Worm (Caenorhabditis elegans): ENCODE measurements around the gene C35D6.4.

DNA sequence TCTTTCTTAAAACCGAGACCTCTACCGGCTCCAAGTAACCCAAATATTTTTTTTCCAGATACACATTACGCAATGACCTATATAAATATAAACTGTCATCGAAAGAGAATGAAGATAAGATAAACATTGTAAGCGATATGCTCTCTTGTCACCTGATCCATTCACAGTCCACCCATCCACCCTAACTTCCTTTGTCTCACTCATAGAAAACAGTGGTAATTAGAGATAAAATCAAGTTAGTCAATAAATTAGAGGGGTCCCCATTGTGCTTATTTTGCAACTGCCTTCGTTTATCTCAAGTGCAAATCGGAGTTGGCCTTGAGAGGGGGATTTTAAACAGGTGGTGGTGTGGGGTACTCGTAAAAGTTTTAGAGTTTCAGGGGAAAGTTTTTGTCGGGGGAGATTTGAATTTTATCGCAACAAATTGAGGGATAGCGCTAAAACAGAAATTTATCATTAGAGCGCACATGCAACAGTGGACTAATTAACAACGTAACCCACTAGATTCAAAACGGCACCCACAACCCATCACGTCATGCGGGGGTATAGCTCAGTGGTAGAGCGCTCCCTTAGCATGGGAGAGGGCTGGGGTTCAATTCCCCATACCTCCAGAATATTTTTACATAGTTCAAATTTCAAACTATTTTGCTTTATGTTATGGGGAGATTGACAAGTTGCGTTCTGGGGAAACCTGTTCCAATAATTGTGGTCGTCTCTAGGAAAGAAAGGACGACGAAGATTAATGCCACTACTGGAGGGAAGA lies 47.2 kb downstream of the C35D6.4 start:
- TF ChIP-seq snpc-4 (tag; optimal IDR thresholded peaks at IDR 0.05) = no peak
- TF ChIP-seq nhr-76 (tag; optimal IDR thresholded peaks at IDR 0.05) = no peak
